Fruit fly (Drosophila melanogaster) whole organism, prepupa: ENCODE measurements around the gene hob.
A peak's percentile ranks its signal among the peaks of the same experiment; 100 is the strongest.

ENCODE experiments used
- Blimp-1 ChIP-seq: fragments of 200-800 bp; sonication (Bioruptor generic); optimal IDR thresholded peaks from 3 replicates; lab custom pipeline; 2017; ENCODE audit warnings: missing biosample characterization, missing genetic modification characterization, mild to moderate bottlenecking, moderate library complexity, missing genetic modification reagents
- CG10631 ChIP-seq: fragments of 200-800 bp; sonication (Bioruptor generic); optimal IDR thresholded peaks from 2 replicates; lab custom pipeline; 2016; ENCODE audit warnings: missing biosample characterization, missing genetic modification characterization
- CG10669 ChIP-seq: fragments of 200-800 bp; sonication (Bioruptor generic); optimal IDR thresholded peaks from 3 replicates; lab custom pipeline; 2018; ENCODE audit warnings: missing biosample characterization, mild to moderate bottlenecking, missing genetic modification characterization, moderate library complexity
- CG11294 ChIP-seq: fragments of 200-800 bp; sonication (Bioruptor generic); IDR thresholded peaks from 2 replicates; pipeline ENCODE4 v1.3.6; 2022; ENCODE audit warnings: missing biosample characterization, missing genetic modification characterization
- CG11762 ChIP-seq: fragments of 200-800 bp; sonication (Bioruptor generic); optimal IDR thresholded peaks from 3 replicates; lab custom pipeline; 2016; ENCODE audit warnings: missing biosample characterization, missing genetic modification characterization; ENCODE audit not compliant: insufficient read depth
- CG11902 ChIP-seq: fragments of 200-800 bp; sonication (Bioruptor generic); optimal IDR thresholded peaks from 3 replicates; lab custom pipeline; 2016; ENCODE audit warnings: missing biosample characterization, missing genetic modification characterization
- CG15336 ChIP-seq: fragments of 200-800 bp; sonication (Bioruptor generic); IDR thresholded peaks from 2 replicates; pipeline ENCODE4 v1.3.6; 2022; ENCODE audit warnings: missing biosample characterization, missing genetic modification characterization
- CG1621 ChIP-seq: fragments of 200-800 bp; sonication (Bioruptor generic); optimal IDR thresholded peaks from 3 replicates; lab custom pipeline; 2018; ENCODE audit warnings: missing biosample characterization, mild to moderate bottlenecking, missing genetic modification characterization
- CG3032 ChIP-seq: fragments of 200-800 bp; optimal IDR thresholded peaks from 2 replicates; lab custom pipeline; 2019; ENCODE audit warnings: missing biosample characterization, mild to moderate bottlenecking, missing genetic modification characterization, moderate library complexity
- CG31627 ChIP-seq: fragments of 200-800 bp; sonication (Bioruptor generic); optimal IDR thresholded peaks from 3 replicates; lab custom pipeline; 2016; ENCODE audit warnings: missing biosample characterization, missing genetic modification characterization
- CG32006 ChIP-seq: fragments of 200-800 bp; sonication (Bioruptor generic); optimal IDR thresholded peaks from 3 replicates; lab custom pipeline; 2017; ENCODE audit warnings: missing biosample characterization, mild to moderate bottlenecking, missing genetic modification characterization
- CG4318 ChIP-seq: fragments of 200-800 bp; sonication (Bioruptor generic); optimal IDR thresholded peaks from 3 replicates; lab custom pipeline; 2017; ENCODE audit warnings: missing biosample characterization, mild to moderate bottlenecking, missing genetic modification characterization
- CG6163 ChIP-seq: fragments of 200-800 bp; sonication (Bioruptor generic); IDR thresholded peaks from 3 replicates; pipeline ENCODE4 v1.3.6; 2022; ENCODE audit warnings: missing biosample characterization, missing genetic modification characterization
- CG6792 ChIP-seq: fragments of 200-800 bp; sonication (Bioruptor generic); optimal IDR thresholded peaks from 3 replicates; lab custom pipeline; 2016; ENCODE audit warnings: missing biosample characterization, missing genetic modification characterization
- CG6808 ChIP-seq: fragments of 200-800 bp; sonication (Bioruptor generic); optimal IDR thresholded peaks from 3 replicates; lab custom pipeline; 2017; ENCODE audit warnings: missing biosample characterization, missing genetic modification characterization, mild to moderate bottlenecking, moderate library complexity, missing genetic modification reagents
- CG7368 ChIP-seq: fragments of 200-800 bp; sonication (Bioruptor generic); optimal IDR thresholded peaks from 3 replicates; lab custom pipeline; 2016; ENCODE audit warnings: missing biosample characterization, missing genetic modification characterization
- CG8119 ChIP-seq: fragments of 200-800 bp; sonication (Bioruptor generic); IDR thresholded peaks from 3 replicates; pipeline ENCODE4 v1.3.6; 2022; ENCODE audit warnings: missing biosample characterization, missing genetic modification characterization
- CG8632 ChIP-seq: fragments of 200-800 bp; sonication (Bioruptor generic); optimal IDR thresholded peaks from 3 replicates; lab custom pipeline; 2016; ENCODE audit warnings: missing biosample characterization, missing genetic modification characterization
- Eip78C ChIP-seq: fragments of 200-800 bp; sonication (Bioruptor generic); peaks from one replicate; lab custom pipeline; 2016; ENCODE audit warnings: missing biosample characterization, missing genetic modification characterization
- Eip93F ChIP-seq: fragments of 200-800 bp; sonication (Bioruptor generic); optimal IDR thresholded peaks from 2 replicates; lab custom pipeline; 2016; ENCODE audit warnings: missing biosample characterization, mild to moderate bottlenecking, missing genetic modification characterization
- Hr38 ChIP-seq: sonication (Bioruptor generic); optimal IDR thresholded peaks from 2 replicates; lab custom pipeline; 2016; ENCODE audit warnings: missing biosample characterization, missing genetic modification characterization
- Hr4 ChIP-seq: fragments of 200-800 bp; sonication (Bioruptor generic); optimal IDR thresholded peaks from 3 replicates; lab custom pipeline; 2016; ENCODE audit warnings: missing biosample characterization, missing genetic modification characterization
- OdsH ChIP-seq: fragments of 200-800 bp; sonication (Bioruptor generic); optimal IDR thresholded peaks from 3 replicates; lab custom pipeline; 2016; ENCODE audit warnings: missing biosample characterization, missing genetic modification characterization
- Smox ChIP-seq: fragments of 200-800 bp; sonication (Bioruptor generic); optimal IDR thresholded peaks from 3 replicates; lab custom pipeline; 2016; ENCODE audit warnings: missing biosample characterization, missing genetic modification characterization
- Sox102F ChIP-seq: fragments of 200-800 bp; sonication (Bioruptor generic); optimal IDR thresholded peaks from 2 replicates; lab custom pipeline; 2016; ENCODE audit warnings: missing biosample characterization, mild to moderate bottlenecking, missing genetic modification characterization
- Sox14 ChIP-seq: fragments of 200-800 bp; sonication (Bioruptor generic); optimal IDR thresholded peaks from 3 replicates; lab custom pipeline; 2016; ENCODE audit warnings: missing biosample characterization, missing genetic modification characterization
- Sox15 ChIP-seq: fragments of 200-800 bp; sonication (Bioruptor generic); optimal IDR thresholded peaks from 3 replicates; lab custom pipeline; 2016; ENCODE audit warnings: missing biosample characterization, missing genetic modification characterization
- achi ChIP-seq: fragments of 200-800 bp; sonication (Bioruptor generic); optimal IDR thresholded peaks from 3 replicates; lab custom pipeline; 2016; ENCODE audit warnings: missing biosample characterization, missing genetic modification characterization
- acj6 ChIP-seq: fragments of 200-800 bp; sonication (Bioruptor generic); optimal IDR thresholded peaks from 3 replicates; lab custom pipeline; 2016; ENCODE audit warnings: missing biosample characterization, missing genetic modification characterization
- dac ChIP-seq: fragments of 200-800 bp; sonication (Bioruptor generic); optimal IDR thresholded peaks from 2 replicates; lab custom pipeline; 2017; ENCODE audit warnings: missing biosample characterization, mild to moderate bottlenecking, missing genetic modification characterization
- dsx ChIP-seq: fragments of 200-800 bp; optimal IDR thresholded peaks from 3 replicates; lab custom pipeline; 2019; ENCODE audit warnings: missing biosample characterization, mild to moderate bottlenecking, missing genetic modification characterization, moderate library complexity; ENCODE audit not compliant: poor library complexity, severe bottlenecking
- eg ChIP-seq: fragments of 200-800 bp; sonication (Bioruptor generic); IDR thresholded peaks from 3 replicates; pipeline ENCODE4 v1.3.6; 2022; ENCODE audit warnings: missing biosample characterization, missing genetic modification characterization
- fkh ChIP-seq: fragments of 200-800 bp; sonication (Bioruptor generic); optimal IDR thresholded peaks from 3 replicates; lab custom pipeline; 2017; ENCODE audit warnings: missing biosample characterization, mild to moderate bottlenecking, missing genetic modification characterization, moderate library complexity
- pdm3 ChIP-seq: fragments of 200-800 bp; sonication (Bioruptor generic); optimal IDR thresholded peaks from 3 replicates; lab custom pipeline; 2016; ENCODE audit warnings: missing biosample characterization, missing genetic modification characterization
- spab ChIP-seq: fragments of 200-800 bp; sonication (Bioruptor generic); optimal IDR thresholded peaks from 2 replicates; lab custom pipeline; 2017; ENCODE audit warnings: missing biosample characterization, mild to moderate bottlenecking, missing genetic modification characterization, missing genetic modification reagents

hob gene

DNA sequence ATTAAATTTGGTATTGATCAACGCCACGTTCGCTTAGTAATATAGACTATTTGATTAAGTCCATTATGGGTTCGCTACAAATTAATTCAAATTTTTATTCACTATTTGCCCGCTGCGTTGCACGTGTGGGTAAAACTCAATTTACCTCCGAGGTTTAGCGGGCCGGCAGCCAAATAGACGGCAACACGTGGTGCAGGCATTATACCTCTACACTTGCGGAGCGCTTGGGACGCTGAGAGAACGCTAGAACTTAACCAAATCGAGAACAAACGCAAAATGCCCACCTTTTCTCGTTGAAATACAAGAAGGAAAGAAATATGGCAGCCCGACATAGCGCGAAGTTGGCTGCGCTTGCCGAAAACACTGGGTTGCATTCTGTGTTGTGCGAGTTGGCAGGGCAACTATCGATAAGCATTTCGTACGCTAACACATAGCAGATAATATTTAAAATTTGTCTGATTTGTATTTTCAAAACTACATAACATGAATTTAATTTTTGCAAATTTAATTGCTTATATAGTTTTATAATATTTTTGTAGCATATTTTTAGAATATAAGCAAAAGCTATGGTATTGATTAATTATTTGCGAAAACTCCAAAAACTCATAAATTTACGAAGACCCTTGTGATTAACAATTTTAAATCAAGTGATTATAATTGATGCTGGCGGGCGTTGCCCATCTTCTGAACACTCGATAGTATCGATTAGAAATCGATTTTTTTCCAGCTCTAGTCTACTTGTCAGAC, 4.1 kb upstream of the hob start, which contains the start of the genes RpL28 and eIF1 (continued):
- TF ChIP-seq CG3032 (tag; lab: Kevin White, UChicago): peak; percentile 79
- TF ChIP-seq CG11762 (GFP tag; lab: Kevin White, UChicago): no peak
- TF ChIP-seq CG1621: no peak
- peak; percentile 88 for TF ChIP-seq pdm3 (GFP tag; lab: Kevin White, UChicago)
- TF ChIP-seq Eip78C (GFP tag; lab: Kevin White, UChicago): peak; percentile 96
- TF ChIP-seq OdsH (GFP tag; lab: Kevin White, UChicago): no peak
- peak; percentile 78 for TF ChIP-seq dac (GFP tag; lab: Kevin White, UChicago)
- no peak for TF ChIP-seq CG6808
- no peak for TF ChIP-seq spab (GFP tag; lab: Kevin White, UChicago)
- TF ChIP-seq CG10631 (GFP tag; lab: Kevin White, UChicago): peak; percentile 77
- TF ChIP-seq Sox14: peak; percentile 75
- peak; percentile 5 for TF ChIP-seq dsx (GFP tag; lab: Kevin White, UChicago)
- TF ChIP-seq Blimp-1 (GFP tag; lab: Kevin White, UChicago): peak; percentile 86
- peak; percentile 88 for TF ChIP-seq acj6 (GFP tag; lab: Kevin White, UChicago)
- peak; percentile 31 for TF ChIP-seq CG10669 (GFP tag; lab: Kevin White, UChicago)
- TF ChIP-seq eg: no peak; the same call in 1 of the 3 replicates
- TF ChIP-seq achi (GFP tag; lab: Kevin White, UChicago): peak; percentile 95

dm6 chr3L:3208895-3209294, 9.8 kb downstream of the hob start, which contains the start of the genes CG32269 and CG32270:
TSS of gene CG32269 (minus strand) at chr3L:3208985.
TSS of gene CG32270 (minus strand) at chr3L:3208985.
- TF ChIP-seq Eip93F (GFP tag; lab: Kevin White, UChicago) (no peak), CG32006 (GFP tag; lab: Kevin White, UChicago) (no peak)
- TF ChIP-seq, all 60 proteins: peak for 0

- TF ChIP-seq Hr4 (no peak), fkh (no peak), CG31627 (GFP tag; lab: Kevin White, UChicago) (no peak)
Measured at dm6 chr3L:3206263-3206662, 12.5 kb downstream of the hob start, which contains the start of gene CG33160. TSS of gene CG33160 (minus strand) at chr3L:3206363.

dm6 chr3L:3205349-3205748, 13.4 kb downstream of the hob start, which contains the start of gene CG32277:
TSS of gene CG32277 (minus strand) at chr3L:3205449.
- no peak for TF ChIP-seq Eip93F (GFP tag; lab: Kevin White, UChicago)
- TF ChIP-seq Smox (GFP tag; lab: Kevin White, UChicago): no peak
- no peak for TF ChIP-seq CG6792 (GFP tag; lab: Kevin White, UChicago)
- TF ChIP-seq CG8119 (GFP tag; lab: Robert Waterston, UW): no peak
- TF ChIP-seq CG15336 (GFP tag; lab: Robert Waterston, UW): no peak
- TF ChIP-seq fkh: no peak
- no peak for TF ChIP-seq CG11294 (GFP tag; lab: Robert Waterston, UW)
- TF ChIP-seq eg: no peak
- no peak for TF ChIP-seq CG7368 (GFP tag; lab: Kevin White, UChicago)
- no peak for TF ChIP-seq CG8632 (GFP tag; lab: Kevin White, UChicago)
- TF ChIP-seq CG6163 (GFP tag; lab: Robert Waterston, UW): no peak
- TF ChIP-seq CG3032 (tag; lab: Kevin White, UChicago): no peak
- no peak for TF ChIP-seq Sox102F
- TF ChIP-seq CG10631 (GFP tag; lab: Kevin White, UChicago): no peak
- no peak for TF ChIP-seq CG11902 (GFP tag; lab: Kevin White, UChicago)
- no peak for TF ChIP-seq CG4318 (GFP tag; lab: Kevin White, UChicago)
- no peak for TF ChIP-seq CG32006 (GFP tag; lab: Kevin White, UChicago)
- no peak for TF ChIP-seq acj6 (GFP tag; lab: Kevin White, UChicago)
- no peak for TF ChIP-seq Sox15 (GFP tag; lab: Kevin White, UChicago)
- TF ChIP-seq Hr38 (GFP tag; lab: Kevin White, UChicago): no peak
